Fruit fly (Drosophila melanogaster): ENCODE results near the gene escl.
A peak's percentile ranks its signal among the peaks of the same experiment; 100 is the strongest.

The escl gene

DNA sequence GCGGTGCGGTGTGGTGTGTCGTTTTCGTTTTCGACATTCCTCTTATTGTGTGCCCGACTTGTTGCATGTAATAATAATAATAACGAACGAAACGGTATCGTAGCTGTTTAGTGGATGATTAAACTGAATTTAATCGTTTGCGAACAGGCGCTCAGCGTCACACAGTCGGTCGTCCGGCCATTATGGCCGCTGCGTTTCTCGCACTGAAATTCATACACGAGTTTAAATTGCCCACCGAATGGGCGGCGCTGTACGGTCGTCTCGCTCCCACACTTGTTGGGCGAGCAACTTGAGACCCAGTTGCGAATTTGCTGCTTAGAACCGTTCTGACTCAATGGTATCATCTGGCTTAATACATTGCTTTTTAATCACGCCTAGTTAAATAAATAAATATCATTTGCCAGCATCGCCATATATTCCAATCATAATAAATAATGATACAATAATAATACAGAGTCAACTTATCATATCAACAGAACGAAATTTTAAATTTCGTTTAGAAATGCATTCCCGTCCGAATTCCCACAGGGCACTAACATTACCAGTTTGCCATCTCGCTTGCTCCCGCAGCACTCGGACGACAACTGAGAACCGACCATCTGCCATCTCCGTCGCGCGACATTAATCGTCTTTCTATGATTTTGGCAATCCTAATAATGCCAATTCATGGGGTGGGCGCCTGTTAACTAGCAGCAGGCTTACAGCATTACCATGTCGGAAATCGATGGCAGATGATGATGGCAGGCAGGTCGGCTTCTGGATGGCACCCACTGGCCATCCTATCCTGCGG, 20.3 kb downstream of the escl start (continued):
- TF ChIP-seq vvl (GFP tag; IDR thresholded peaks at IDR 0.05) (no peak), fd64A (GFP tag; optimal IDR thresholded peaks at IDR 0.05) (no peak), esg (GFP tag; conservative IDR thresholded peaks at IDR 0.05) (no peak), her (GFP tag; optimal IDR thresholded peaks at IDR 0.05) (no peak), zen (tag; optimal IDR thresholded peaks at IDR 0.05) (peak; percentile 92), schlank (tag; optimal IDR thresholded peaks at IDR 0.05) (peak; percentile 89), CG1602 (GFP tag; optimal IDR thresholded peaks at IDR 0.05) (peak; percentile 90), CG11723 (GFP tag; optimal IDR thresholded peaks at IDR 0.05) (peak; percentile 89), CG34376 (GFP tag; optimal IDR thresholded peaks at IDR 0.05) (no peak), vfl (GFP tag; optimal IDR thresholded peaks at IDR 0.05) (peak; percentile 84), nerfin-2 (GFP tag; IDR thresholded peaks at IDR 0.05; ENCODE audit: partially characterized antibody) (no peak), ci (GFP tag; IDR thresholded peaks at IDR 0.05) (no peak), CG18619 (GFP tag; optimal IDR thresholded peaks at IDR 0.05) (peak; percentile 94), CG10147 (GFP tag; optimal IDR thresholded peaks at IDR 0.05) (peak; percentile 94), Asciz (GFP tag; optimal IDR thresholded peaks at IDR 0.05) (peak; percentile 84), gcm (GFP tag; optimal IDR thresholded peaks at IDR 0.05) (peak; percentile 87), CG13287 (GFP tag; IDR thresholded peaks at IDR 0.05; ENCODE audit: partially characterized antibody) (no peak), HLH4C (GFP tag; IDR thresholded peaks at IDR 0.05; ENCODE audit: partially characterized antibody) (no peak), tll (GFP tag; optimal IDR thresholded peaks at IDR 0.05) (peak in 1 of 2 experiments; percentile 91), Nf-YC (tag; optimal IDR thresholded peaks at IDR 0.05) (peak; percentile 78), CG17385 (GFP tag; optimal IDR thresholded peaks at IDR 0.05) (peak; percentile 87), Bgb (GFP tag; IDR thresholded peaks at IDR 0.05; ENCODE audit: partially characterized antibody) (no peak), Kr (GFP tag; optimal IDR thresholded peaks at IDR 0.05) (no peak), CG18262 (tag; optimal IDR thresholded peaks at IDR 0.05) (peak; percentile 100), Pdp1 (GFP tag; optimal IDR thresholded peaks at IDR 0.05) (peak; percentile 48 to 77), Lhr (GFP tag; optimal IDR thresholded peaks at IDR 0.05) (no peak), CG8089 (GFP tag; optimal IDR thresholded peaks at IDR 0.05) (peak; percentile 48), Eip74EF (GFP tag; optimal IDR thresholded peaks at IDR 0.05) (peak in 1 of 2 experiments; percentile 26), insv (GFP tag; optimal IDR thresholded peaks at IDR 0.05) (peak; percentile 0 to 57), CG17361 (GFP tag; IDR thresholded peaks at IDR 0.05) (no peak), crc (GFP tag; optimal IDR thresholded peaks at IDR 0.05) (peak; percentile 70), Hsf (GFP tag; optimal IDR thresholded peaks at IDR 0.05) (peak; percentile 86), CG17912 (GFP tag; optimal IDR thresholded peaks at IDR 0.05) (no peak), CG12155 (GFP tag; optimal IDR thresholded peaks at IDR 0.05) (peak; percentile 85), CG11504 (tag; optimal IDR thresholded peaks at IDR 0.05) (peak; percentile 87), aop (GFP tag; IDR thresholded peaks at IDR 0.05) (no peak), CG8944 (GFP tag; optimal IDR thresholded peaks at IDR 0.05) (peak; percentile 59), run (tag; optimal IDR thresholded peaks at IDR 0.05) (peak; percentile 27), NfI (GFP tag; optimal IDR thresholded peaks at IDR 0.05) (peak; percentile 95), Camta (GFP tag; optimal IDR thresholded peaks at IDR 0.05) (peak; percentile 39), Xrp1 (GFP tag; IDR thresholded peaks at IDR 0.05) (no peak), CG42726 (GFP tag; IDR thresholded peaks at IDR 0.05; ENCODE audit: partially characterized antibody) (no peak), Tbp (GFP tag; optimal IDR thresholded peaks at IDR 0.05) (no peak), Hand (GFP tag; optimal IDR thresholded peaks at IDR 0.05) (peak; percentile 92), Vsx1 (GFP tag; optimal IDR thresholded peaks at IDR 0.05) (peak; percentile 92), sens-2 (GFP tag; IDR thresholded peaks at IDR 0.05) (no peak), Bteb2 (GFP tag; optimal IDR thresholded peaks at IDR 0.05) (peak; percentile 77), otp (GFP tag; IDR thresholded peaks at IDR 0.05) (no peak)

All from whole organism, embryonic.